Fruit fly (Drosophila melanogaster) whole organism, wandering third instar larva: ENCODE measurements around the gene Pp2C1.

Experiments
- Abd-B ChIP-seq: fragments of >200 bp; optimal IDR thresholded peaks from 2 replicates; lab custom pipeline; 2017; ENCODE audit warnings: missing biosample characterization, missing genetic modification characterization
- CG32264 ChIP-seq: fragments of 200-800 bp; sonication (Bioruptor generic); optimal IDR thresholded peaks from 2 replicates; lab custom pipeline; 2016; ENCODE audit warnings: missing biosample characterization, missing genetic modification characterization
- CG9705 ChIP-seq: fragments of 200-800 bp; sonication (Bioruptor generic); optimal IDR thresholded peaks from 2 replicates; lab custom pipeline; 2018; ENCODE audit warnings: missing biosample characterization, mild to moderate bottlenecking, missing genetic modification characterization
- CrebA ChIP-seq: fragments of 200-800 bp; sonication (Bioruptor generic); optimal IDR thresholded peaks from 2 replicates; lab custom pipeline; 2016; ENCODE audit warnings: missing biosample characterization, mild to moderate bottlenecking, missing genetic modification characterization, borderline replicate concordance
- Dfd ChIP-seq: fragments of >200 bp; optimal IDR thresholded peaks from 2 replicates; lab custom pipeline; 2017; ENCODE audit warnings: missing biosample characterization, missing genetic modification characterization
- Dif ChIP-seq: fragments of 200-275, 200-300 bp; sonication (Bioruptor generic); optimal IDR thresholded peaks from 2 replicates; lab custom pipeline; 2018; ENCODE audit warnings: missing biosample characterization, missing genetic modification characterization; ENCODE audit not compliant: partially characterized antibody
- GATAd ChIP-seq: sonication (Bioruptor generic); optimal IDR thresholded peaks from 2 replicates; lab custom pipeline; 2016; ENCODE audit warnings: missing biosample characterization, missing genetic modification characterization
- HLH106 ChIP-seq: fragments of 200-800 bp; optimal IDR thresholded peaks from 3 replicates; lab custom pipeline; 2019; ENCODE audit warnings: missing biosample characterization, mild to moderate bottlenecking, missing genetic modification characterization, moderate library complexity
- Hnf4 ChIP-seq: fragments of 200-800 bp; sonication (Bioruptor generic); optimal IDR thresholded peaks from 2 replicates; lab custom pipeline; 2016; ENCODE audit warnings: missing biosample characterization, mild to moderate bottlenecking, missing genetic modification characterization
- Hr78 ChIP-seq: fragments of >200 bp; optimal IDR thresholded peaks from 2 replicates; lab custom pipeline; 2017; ENCODE audit warnings: missing biosample characterization, missing genetic modification characterization
- Hr83 ChIP-seq: fragments of 200-300 bp; sonication (Bioruptor generic); optimal IDR thresholded peaks from 2 replicates; lab custom pipeline; 2016; ENCODE audit warnings: missing biosample characterization, mild to moderate bottlenecking, missing genetic modification characterization, moderate library complexity; ENCODE audit not compliant: poor library complexity, severe bottlenecking
- Jra ChIP-seq: sonication (Bioruptor generic); optimal IDR thresholded peaks from 2 replicates; lab custom pipeline; 2016; ENCODE audit warnings: missing biosample characterization, missing genetic modification characterization
- Mio ChIP-seq: sonication (Bioruptor generic); optimal IDR thresholded peaks from 2 replicates; lab custom pipeline; 2016; ENCODE audit warnings: missing biosample characterization, missing genetic modification characterization
- Myc ChIP-seq: fragments of >200 bp; optimal IDR thresholded peaks from 2 replicates; lab custom pipeline; 2017
- N ChIP-seq: fragments of >200 bp; optimal IDR thresholded peaks from 2 replicates; lab custom pipeline; 2018; ENCODE audit warnings: missing biosample characterization, missing external identifiers, missing genetic modification characterization
- OdsH ChIP-seq: fragments of 200-800 bp; sonication (Bioruptor generic); optimal IDR thresholded peaks from 2 replicates; lab custom pipeline; 2016; ENCODE audit warnings: missing biosample characterization, mild to moderate bottlenecking, missing genetic modification characterization
- Rel ChIP-seq, 2 experiments: fragments of 200-800 bp; sonication (Bioruptor generic) in 1 of 2; optimal IDR thresholded peaks; 2 replicates in 1 of 2; 3 replicates in 1 of 2; lab custom pipeline; 2016 to 2019; ENCODE audit warnings: mild to moderate bottlenecking in 2 of 2, missing biosample characterization in 2 of 2, missing genetic modification characterization in 2 of 2, moderate library complexity in 1 of 2
- Sp1 ChIP-seq: fragments of 200-800 bp; sonication (Bioruptor generic); optimal IDR thresholded peaks from 3 replicates; lab custom pipeline; 2019; ENCODE audit warnings: missing biosample characterization, mild to moderate bottlenecking, missing genetic modification characterization, moderate library complexity
- Vsx2 ChIP-seq: fragments of 200-300, 225-300 bp; sonication (Bioruptor generic); optimal IDR thresholded peaks from 2 replicates; lab custom pipeline; 2018; ENCODE audit warnings: missing biosample characterization, missing genetic modification characterization; ENCODE audit not compliant: partially characterized antibody
- br ChIP-seq: fragments of 200-800 bp; sonication (Bioruptor generic); optimal IDR thresholded peaks from 2 replicates; lab custom pipeline; 2016; ENCODE audit warnings: missing biosample characterization, missing genetic modification characterization
- brk ChIP-seq: fragments of 200-800 bp; sonication (Bioruptor generic); optimal IDR thresholded peaks from 2 replicates; lab custom pipeline; 2016; ENCODE audit warnings: missing biosample characterization, mild to moderate bottlenecking, missing genetic modification characterization
- dl ChIP-seq, 2 experiments: fragments of 175-275, 200-275 bp in 1 of 2; fragments of 200-275 bp in 1 of 2; sonication (Bioruptor generic); optimal IDR thresholded peaks; lab custom pipeline; 2018; ENCODE audit warnings: mild to moderate bottlenecking in 2 of 2, missing biosample characterization in 2 of 2, missing genetic modification characterization in 2 of 2, moderate library complexity in 2 of 2; ENCODE audit not compliant: partially characterized antibody in 2 of 2, insufficient read depth in 1 of 2
- dmrt93B ChIP-seq: fragments of 200-800 bp; sonication (Bioruptor generic); optimal IDR thresholded peaks from 2 replicates; lab custom pipeline; 2018; ENCODE audit warnings: missing biosample characterization, mild to moderate bottlenecking, missing genetic modification characterization
- dsf ChIP-seq: sonication (Bioruptor generic); optimal IDR thresholded peaks from 2 replicates; lab custom pipeline; 2016; ENCODE audit warnings: missing biosample characterization, missing genetic modification characterization, borderline replicate concordance
- ey ChIP-seq: fragments of 200-800 bp; sonication (Bioruptor generic); optimal IDR thresholded peaks from 2 replicates; lab custom pipeline; 2016; ENCODE audit warnings: missing biosample characterization, missing genetic modification characterization
- foxo ChIP-seq, 2 experiments: fragments of 200-800 bp; sonication (Bioruptor generic); optimal IDR thresholded peaks; 2 replicates in 1 of 2; 3 replicates in 1 of 2; lab custom pipeline; 2016 to 2017; ENCODE audit warnings: missing biosample characterization in 2 of 2, missing genetic modification characterization in 2 of 2
- fru ChIP-seq: fragments of 200-800 bp; sonication (Bioruptor generic); optimal IDR thresholded peaks from 3 replicates; lab custom pipeline; 2016; ENCODE audit warnings: missing biosample characterization, mild to moderate bottlenecking, missing genetic modification characterization
- h ChIP-seq: fragments of 200-800 bp; sonication (Bioruptor generic); optimal IDR thresholded peaks from 3 replicates; lab custom pipeline; 2016; ENCODE audit warnings: missing biosample characterization, mild to moderate bottlenecking, missing genetic modification characterization
- jim ChIP-seq: fragments of 175-275, 200-325 bp; sonication (Bioruptor generic); optimal IDR thresholded peaks from 2 replicates; lab custom pipeline; 2016; ENCODE audit warnings: missing biosample characterization, mild to moderate bottlenecking, missing genetic modification characterization
- lola ChIP-seq: fragments of >200 bp; optimal IDR thresholded peaks from 2 replicates; lab custom pipeline; 2017; ENCODE audit warnings: missing biosample characterization, missing genetic modification characterization
- pan ChIP-seq: fragments of >200 bp; optimal IDR thresholded peaks from 2 replicates; lab custom pipeline; 2017
- psq ChIP-seq: fragments of 200-800 bp; sonication (Bioruptor generic); optimal IDR thresholded peaks from 3 replicates; lab custom pipeline; 2017; ENCODE audit warnings: missing biosample characterization, mild to moderate bottlenecking, missing genetic modification characterization, moderate library complexity
- rgr ChIP-seq: fragments of 200-800 bp; sonication (Bioruptor generic); optimal IDR thresholded peaks from 3 replicates; lab custom pipeline; 2016; ENCODE audit warnings: missing biosample characterization, mild to moderate bottlenecking, missing genetic modification characterization
- sage ChIP-seq: fragments of 200-800 bp; sonication (Bioruptor generic); optimal IDR thresholded peaks from 2 replicates; lab custom pipeline; 2016; ENCODE audit warnings: missing biosample characterization, mild to moderate bottlenecking, missing genetic modification characterization
- sv ChIP-seq: fragments of 200-800 bp; sonication (Bioruptor generic); optimal IDR thresholded peaks from 3 replicates; lab custom pipeline; 2016; ENCODE audit warnings: missing biosample characterization, missing genetic modification characterization
- tai ChIP-seq: sonication (Bioruptor generic); optimal IDR thresholded peaks from 2 replicates; lab custom pipeline; 2016; ENCODE audit warnings: missing biosample characterization, missing genetic modification characterization
- usp ChIP-seq: fragments of >200 bp; optimal IDR thresholded peaks from 2 replicates; lab custom pipeline; 2017; ENCODE audit warnings: missing biosample characterization, missing genetic modification characterization
- woc ChIP-seq: sonication (Bioruptor generic); optimal IDR thresholded peaks from 2 replicates; lab custom pipeline; 2016; ENCODE audit warnings: missing biosample characterization, mild to moderate bottlenecking, missing genetic modification characterization

The Pp2C1 gene

DNA sequence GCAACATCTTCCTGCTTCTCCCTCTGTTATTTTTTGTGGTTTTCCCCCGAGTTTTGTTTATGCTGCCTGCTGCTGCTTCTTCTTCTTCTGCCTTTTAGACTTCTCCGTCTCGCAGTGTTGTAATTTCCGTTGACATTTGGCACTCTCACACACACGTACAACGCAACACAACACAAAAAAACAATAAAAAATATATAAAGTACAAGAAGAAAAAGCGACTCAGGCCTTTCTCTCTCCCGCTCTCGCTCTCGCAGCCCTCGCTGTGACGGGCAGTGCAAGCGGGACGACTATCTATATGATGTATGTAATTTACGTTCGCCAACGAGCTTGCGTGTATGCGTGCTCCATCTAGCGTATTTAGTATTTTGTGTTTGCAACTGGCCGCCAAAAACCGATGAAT, 553 bp downstream of the Pp2C1 start:
- TF ChIP-seq ey (GFP tag; lab: Kevin White, UChicago) (no peak), woc (GFP tag; lab: Kevin White, UChicago) (no peak), rgr (GFP tag; lab: Kevin White, UChicago) (no peak), CG9705 (no peak), dl (GFP tag; optimal IDR thresholded peaks at IDR 0.05; lab: Kevin White, UChicago; ENCODE audit: insufficient read depth in 1 of 2, partially characterized antibody in 2 of 2) (peak in 1 of 2 experiments; percentile 52), sage (GFP tag; lab: Kevin White, UChicago) (peak; percentile 17), jim (GFP tag; lab: Kevin White, UChicago) (no peak), usp (no peak), Mio (GFP tag; lab: Kevin White, UChicago) (no peak), fru (GFP tag; lab: Kevin White, UChicago) (peak; percentile 32), pan (lab: Kevin White, UChicago) (no peak), Vsx2 (no peak), N (GFP tag; lab: Kevin White, UChicago) (peak; percentile 58), Dif (GFP tag; lab: Kevin White, UChicago) (peak; percentile 15), Jra (GFP tag; lab: Kevin White, UChicago) (peak; percentile 36), Sp1 (GFP tag; lab: Kevin White, UChicago) (peak; percentile 66), h (GFP tag; lab: Kevin White, UChicago) (peak; percentile 21), psq (GFP tag; lab: Kevin White, UChicago) (peak; percentile 1), Rel (GFP tag; optimal IDR thresholded peaks at IDR 0.05; lab: Kevin White, UChicago) (peak; percentile 69), Rel (tag; optimal IDR thresholded peaks at IDR 0.05; lab: Kevin White, UChicago) (peak; percentile 99), lola (GFP tag; lab: Kevin White, UChicago) (no peak), Hr83 (GFP tag; lab: Kevin White, UChicago) (no peak), GATAd (GFP tag; lab: Kevin White, UChicago) (no peak), HLH106 (peak; percentile 3), brk (GFP tag; lab: Kevin White, UChicago) (no peak)

DNA sequence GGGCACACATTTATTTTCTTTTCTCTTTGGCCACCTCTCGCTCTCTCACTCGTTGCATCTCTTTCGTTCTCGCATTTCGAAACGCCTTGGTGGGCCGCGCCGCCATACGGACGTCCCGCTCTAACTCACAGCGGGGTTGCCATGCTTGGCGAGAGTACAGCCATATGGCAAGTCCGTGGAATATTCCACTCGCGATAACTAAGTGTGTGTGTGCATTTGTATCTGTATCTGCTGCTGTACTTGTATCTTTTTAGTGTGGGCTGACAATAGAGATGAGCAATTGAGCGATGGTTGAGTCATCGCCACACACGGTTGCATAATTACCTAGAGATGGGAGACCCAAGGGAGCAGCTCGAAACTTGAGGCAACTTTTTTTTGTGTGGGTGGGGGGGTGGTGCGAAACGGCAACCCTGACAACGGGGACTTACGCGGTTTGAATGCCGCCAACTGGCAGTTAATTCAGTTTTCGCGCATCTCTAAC, 2.2 kb downstream of the Pp2C1 start:
- TF ChIP-seq lola (GFP tag; lab: Kevin White, UChicago) (no peak), CG9705 (peak; percentile 65), br (GFP tag; lab: Kevin White, UChicago) (peak; percentile 87), CrebA (GFP tag; lab: Kevin White, UChicago) (no peak), Dfd (GFP tag; lab: Kevin White, UChicago) (no peak), Jra (GFP tag; lab: Kevin White, UChicago) (peak; percentile 96), OdsH (GFP tag; lab: Kevin White, UChicago) (peak; percentile 79), usp (no peak), sage (GFP tag; lab: Kevin White, UChicago) (peak; percentile 36), dsf (peak; percentile 69), Hnf4 (GFP tag; lab: Kevin White, UChicago) (peak; percentile 88), pan (lab: Kevin White, UChicago) (no peak), dl (GFP tag; optimal IDR thresholded peaks at IDR 0.05; lab: Kevin White, UChicago; ENCODE audit: insufficient read depth in 1 of 2, partially characterized antibody in 2 of 2) (peak; percentile 24 to 36), sv (GFP tag; lab: Kevin White, UChicago) (peak; percentile 69), fru (GFP tag; lab: Kevin White, UChicago) (peak; percentile 88), brk (GFP tag; lab: Kevin White, UChicago) (no peak), Sp1 (GFP tag; lab: Kevin White, UChicago) (peak; percentile 84), N (GFP tag; lab: Kevin White, UChicago) (no peak), CG32264 (peak; percentile 68), rgr (GFP tag; lab: Kevin White, UChicago) (peak; percentile 86), dmrt93B (peak; percentile 76), ey (GFP tag; lab: Kevin White, UChicago) (peak; percentile 89), woc (GFP tag; lab: Kevin White, UChicago) (peak; percentile 76), Mio (GFP tag; lab: Kevin White, UChicago) (peak; percentile 55), Myc (no peak), Dif (GFP tag; lab: Kevin White, UChicago) (peak; percentile 54), Rel (GFP tag; optimal IDR thresholded peaks at IDR 0.05; lab: Kevin White, UChicago) (no peak), Rel (tag; optimal IDR thresholded peaks at IDR 0.05; lab: Kevin White, UChicago) (peak; percentile 100), HLH106 (peak; percentile 89), jim (GFP tag; lab: Kevin White, UChicago) (peak; percentile 86), tai (GFP tag; lab: Kevin White, UChicago) (peak; percentile 88), h (GFP tag; lab: Kevin White, UChicago) (peak; percentile 89), foxo (GFP tag; optimal IDR thresholded peaks at IDR 0.05; lab: Kevin White, UChicago) (peak in 1 of 2 experiments; percentile 91), psq (GFP tag; lab: Kevin White, UChicago) (peak; percentile 75), Hr83 (GFP tag; lab: Kevin White, UChicago) (peak; percentile 86), Hr78 (GFP tag; lab: Kevin White, UChicago) (no peak), Abd-B (GFP tag; lab: Kevin White, UChicago) (no peak), GATAd (GFP tag; lab: Kevin White, UChicago) (peak; percentile 19), Vsx2 (no peak)
